Worm (Caenorhabditis elegans): Measurements from ENCODE around the gene F59B2.3.

F59B2.3 gene

DNA sequence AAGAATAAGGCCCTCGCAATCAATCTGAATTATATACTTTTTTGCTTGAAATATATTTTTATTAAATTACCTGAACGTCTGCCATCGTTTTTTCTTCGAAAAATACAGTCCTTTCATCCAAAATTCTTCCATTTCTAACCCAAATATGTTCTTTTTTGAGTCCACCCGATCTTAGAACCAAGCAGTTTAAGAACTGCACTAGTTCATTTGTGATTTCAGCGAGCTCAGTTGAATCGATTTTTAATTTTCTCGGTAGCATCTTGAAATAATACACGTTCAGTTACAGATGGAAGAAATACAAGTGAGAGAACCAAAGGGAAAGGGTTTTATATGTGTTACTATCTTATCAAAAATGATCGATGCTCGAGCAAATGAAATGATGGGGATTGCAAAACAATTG, at the start of gene F59B2.3:
Gene F59B2.3 (minus strand): TSS at position 259 of the 400 bp plus-strand sequence.
- TF ChIP-seq zag-1 (tag; optimal IDR thresholded peaks at IDR 0.05): no peak
- no peak for TF ChIP-seq unc-130 (tag; optimal IDR thresholded peaks at IDR 0.05)
- TF ChIP-seq efl-1 (optimal IDR thresholded peaks at IDR 0.05): no peak
- TF ChIP-seq efl-1 (GFP tag; optimal IDR thresholded peaks at IDR 0.05 in 1 of 2): peak in 1 of 2 experiments; percentile 66
- no peak for TF ChIP-seq ztf-4 (tag; optimal IDR thresholded peaks at IDR 0.05)

DNA sequence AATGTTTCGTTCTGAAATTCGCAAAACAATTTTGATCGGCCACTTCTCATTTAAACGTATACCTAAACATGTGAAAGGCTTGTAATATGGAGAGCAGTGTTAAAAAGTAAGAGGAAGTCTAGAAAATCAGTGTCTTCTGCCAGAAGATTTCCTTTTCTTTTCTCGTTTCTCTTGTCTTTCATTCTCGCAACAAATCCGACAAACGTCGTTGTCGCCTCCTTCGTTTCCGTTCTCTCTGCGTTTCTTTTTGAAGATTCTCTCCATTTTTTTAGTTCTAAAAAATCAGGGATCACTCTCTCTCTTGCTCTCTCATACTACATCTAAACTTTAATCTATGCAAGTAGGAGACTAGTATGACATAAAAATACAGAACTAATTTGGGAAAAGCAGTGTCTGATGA, 47.7 kb upstream of the F59B2.3 start:
- peak; percentile 57 for TF ChIP-seq fkh-10 (GFP tag; optimal IDR thresholded peaks at IDR 0.05)
- TF ChIP-seq nhr-28 (tag; optimal IDR thresholded peaks at IDR 0.05): no peak

DNA sequence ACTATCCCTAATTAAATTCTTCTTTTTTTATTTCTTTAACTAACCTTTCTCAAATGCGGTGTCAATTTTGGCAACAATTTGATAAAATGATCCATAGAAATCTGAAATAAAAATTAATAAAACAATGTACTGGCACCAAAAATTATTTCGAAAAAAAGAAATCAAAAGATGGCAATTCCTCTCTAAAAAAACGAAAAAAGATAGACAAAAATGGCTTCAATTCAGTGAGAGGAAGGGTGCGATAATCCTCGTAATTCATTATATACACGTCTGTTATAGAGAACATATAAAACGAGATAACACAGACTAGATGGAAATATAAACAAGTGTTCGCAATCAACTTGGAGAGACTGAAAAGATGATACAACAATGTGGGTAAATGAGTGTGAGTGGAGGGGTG, 46.3 kb upstream of the F59B2.3 start, which contains the start of gene R107.2:
Gene R107.2 (minus strand): TSS at position 101 of the 400 bp plus-strand sequence.
- TF ChIP-seq ama-1 (optimal IDR thresholded peaks at IDR 0.05) (no peak), hlh-4 (tag; optimal IDR thresholded peaks at IDR 0.05) (no peak), efl-1 (optimal IDR thresholded peaks at IDR 0.05) (no peak), efl-1 (GFP tag; optimal IDR thresholded peaks at IDR 0.05 in 1 of 2) (no peak), fkh-8 (tag; optimal IDR thresholded peaks at IDR 0.05) (no peak), nhr-20 (tag; optimal IDR thresholded peaks at IDR 0.05) (no peak), nhr-85 (tag) (no peak)

DNA sequence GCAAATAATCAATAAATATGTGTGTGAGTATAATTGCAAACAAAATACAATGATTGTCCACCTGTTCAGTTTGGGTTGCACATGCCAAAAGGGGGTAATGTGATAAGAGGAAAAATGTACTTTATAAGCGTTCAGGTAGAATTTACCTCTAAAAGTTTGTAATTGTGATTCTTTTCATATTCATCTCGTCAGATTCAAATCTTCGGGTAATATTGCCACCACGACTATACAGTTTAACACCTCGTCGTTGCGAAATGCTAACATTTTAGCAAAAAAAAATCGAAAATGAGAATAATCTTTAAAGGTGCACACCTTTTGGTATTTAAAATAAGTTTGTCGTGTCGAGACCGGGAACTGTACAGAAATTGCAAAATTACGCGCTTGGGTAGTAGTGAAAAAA, 43.6 kb upstream of the F59B2.3 start, which contains the start of gene nac-2:
Gene nac-2 (minus strand): TSS at position 101 of the 400 bp plus-strand sequence.
- TF ChIP-seq snpc-4 (tag; optimal IDR thresholded peaks at IDR 0.05) (no peak), rnt-1 (tag; optimal IDR thresholded peaks at IDR 0.05) (no peak), swsn-7 (tag; optimal IDR thresholded peaks at IDR 0.05) (no peak), zip-4 (GFP tag; optimal IDR thresholded peaks at IDR 0.05) (no peak), fos-1 (tag; optimal IDR thresholded peaks at IDR 0.05) (no peak), lin-13 (GFP tag; optimal IDR thresholded peaks at IDR 0.05) (no peak), dsc-1 (tag; optimal IDR thresholded peaks at IDR 0.05) (no peak), nhr-90 (tag; optimal IDR thresholded peaks at IDR 0.05; ENCODE audit: poor library complexity) (no peak)

DNA sequence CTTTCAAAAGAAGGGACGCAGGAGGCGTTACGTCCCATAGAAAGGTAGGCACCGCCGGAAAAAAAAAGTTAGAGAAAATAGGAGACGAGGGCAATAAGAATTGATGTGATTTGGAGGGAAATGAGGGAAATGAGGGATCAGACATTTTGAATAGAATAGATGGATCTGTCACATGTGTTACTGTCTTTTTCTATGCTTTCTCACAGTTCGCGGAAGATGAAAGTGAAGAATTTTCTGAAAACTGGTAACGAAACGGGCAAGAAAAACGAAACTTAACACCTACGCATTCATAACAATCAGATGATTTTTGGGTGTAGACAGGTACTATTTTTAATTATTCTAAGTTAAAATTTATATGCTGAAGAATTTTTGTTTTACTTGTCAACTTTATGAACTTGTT, 38.1 kb upstream of the F59B2.3 start, which contains the start of gene R107.9:
Gene R107.9 (plus strand): TSS at position 301 of the 400 bp plus-strand sequence.
- TF ChIP-seq aly-2 (tag; optimal IDR thresholded peaks at IDR 0.05) (no peak), ceh-8 (GFP tag; optimal IDR thresholded peaks at IDR 0.05) (no peak), Y116A8C.19 (tag; optimal IDR thresholded peaks at IDR 0.05; ENCODE audit: borderline replicate concordance) (no peak), ceh-90 (tag; optimal IDR thresholded peaks at IDR 0.05) (no peak), efl-1 (optimal IDR thresholded peaks at IDR 0.05) (no peak), efl-1 (GFP tag; optimal IDR thresholded peaks at IDR 0.05 in 1 of 2) (peak in 1 of 2 experiments; percentile 73), nhr-90 (tag; optimal IDR thresholded peaks at IDR 0.05; ENCODE audit: poor library complexity) (no peak), nhr-28 (tag; optimal IDR thresholded peaks at IDR 0.05) (no peak), sptf-1 (tag; optimal IDR thresholded peaks at IDR 0.05) (no peak), nhr-11 (tag; optimal IDR thresholded peaks at IDR 0.05) (no peak), blmp-1 (tag; optimal IDR thresholded peaks at IDR 0.05) (peak; percentile 40), grh-1 (GFP tag; IDR thresholded peaks at IDR 0.05) (no peak)

DNA sequence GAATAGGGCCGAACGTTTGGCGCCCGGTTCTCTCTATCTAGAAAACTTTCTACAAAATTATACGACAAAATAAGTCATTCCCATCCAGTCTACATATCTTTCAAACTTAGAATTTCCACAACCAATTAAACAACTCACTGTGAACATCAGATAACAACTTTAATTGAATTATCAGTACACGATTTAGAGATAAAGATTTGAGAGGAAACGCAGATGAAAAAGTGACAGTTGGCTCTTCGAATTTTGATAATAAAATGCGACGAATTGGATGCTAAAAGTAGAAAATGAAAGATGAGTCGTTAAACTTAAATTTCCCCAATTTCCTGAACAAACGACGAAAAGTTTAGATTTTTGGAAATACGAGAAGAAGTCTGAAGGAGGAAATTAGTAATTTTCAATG, 35.5 kb upstream of the F59B2.3 start:
- TF ChIP-seq nhr-76 (tag; optimal IDR thresholded peaks at IDR 0.05): no peak
- no peak for TF ChIP-seq zag-1 (tag; optimal IDR thresholded peaks at IDR 0.05)
- peak; percentile 8 for TF ChIP-seq pqm-1 (tag; optimal IDR thresholded peaks at IDR 0.05)
- TF ChIP-seq sox-4 (tag; optimal IDR thresholded peaks at IDR 0.05): no peak
- TF ChIP-seq fkh-10 (GFP tag; optimal IDR thresholded peaks at IDR 0.05): no peak
- TF ChIP-seq elt-2 (tag; optimal IDR thresholded peaks at IDR 0.05): peak; percentile 48
- TF ChIP-seq rnt-1 (tag; optimal IDR thresholded peaks at IDR 0.05): peak; percentile 7

DNA sequence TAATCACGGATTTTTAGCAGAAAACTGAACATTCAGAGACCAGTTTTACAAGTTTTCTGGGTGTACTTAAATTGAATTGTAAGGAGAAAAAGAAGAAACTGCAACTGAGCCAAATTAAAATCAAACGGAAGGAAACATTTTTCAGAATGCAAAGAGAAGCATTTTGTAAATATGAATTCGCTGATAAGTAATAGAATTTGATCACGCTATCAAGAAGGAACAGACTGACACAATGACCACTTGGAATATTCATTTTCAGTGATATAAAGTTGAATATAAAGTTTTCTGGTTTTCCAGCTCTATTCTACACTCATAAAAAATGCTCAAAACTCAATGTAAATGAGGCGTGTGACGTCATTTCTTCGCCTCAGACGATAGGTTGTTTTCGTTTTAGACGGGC, 34.6 kb upstream of the F59B2.3 start:
- TF ChIP-seq elt-2 (tag; optimal IDR thresholded peaks at IDR 0.05): peak; percentile 9
- no peak for TF ChIP-seq hlh-17 (GFP tag; optimal IDR thresholded peaks at IDR 0.05; ENCODE audit: borderline replicate concordance)
- no peak for TF ChIP-seq fkh-10 (GFP tag; optimal IDR thresholded peaks at IDR 0.05)
- TF ChIP-seq vab-15 (tag; optimal IDR thresholded peaks at IDR 0.05): no peak
